Worm (Caenorhabditis elegans): ENCODE results near the gene ostb-1.

ce11 chrII:7838661-7839060 lies 25.6 kb upstream of the ostb-1 start:
- no peak for TF ChIP-seq athp-1 (tag; optimal IDR thresholded peaks at IDR 0.05)
- TF ChIP-seq hsf-1 (GFP tag; IDR thresholded peaks at IDR 0.05): no peak
- no peak for TF ChIP-seq tlf-1 (GFP tag; optimal IDR thresholded peaks at IDR 0.05)
- TF ChIP-seq pbrm-1 (GFP tag; IDR thresholded peaks at IDR 0.05): no peak
- TF ChIP-seq snpc-4 (GFP tag; optimal IDR thresholded peaks at IDR 0.05): no peak
- no peak for TF ChIP-seq snpc-4 (tag; optimal IDR thresholded peaks at IDR 0.05)
- no peak for TF ChIP-seq akir-1 (GFP tag; optimal IDR thresholded peaks at IDR 0.05)
- no peak for TF ChIP-seq tbx-9 (tag; optimal IDR thresholded peaks at IDR 0.05; ENCODE audit: borderline replicate concordance)
